Worm (Caenorhabditis elegans): ENCODE results near the gene srt-3.

The srt-3 gene

ce11 chrV:4250047-4250446, 9.9 kb downstream of the srt-3 start, which contains the start of gene srt-13:
TSS of gene srt-13 (minus strand) at chrV:4250147.
- TF ChIP-seq hmg-4 (GFP tag; optimal IDR thresholded peaks at IDR 0.05) (no peak), ceh-36 (tag; optimal IDR thresholded peaks at IDR 0.05) (no peak), hnd-1 (tag; optimal IDR thresholded peaks at IDR 0.05) (no peak), tra-4 (tag; optimal IDR thresholded peaks at IDR 0.05) (no peak), flt-1 (GFP tag; IDR thresholded peaks at IDR 0.05) (no peak), B0310.2 (tag; optimal IDR thresholded peaks at IDR 0.05) (no peak), tbx-11 (GFP tag; IDR thresholded peaks at IDR 0.05) (no peak), pes-1 (GFP tag; IDR thresholded peaks at IDR 0.05) (no peak), hmbx-1 (tag; optimal IDR thresholded peaks at IDR 0.05) (no peak), tbx-37 (GFP tag; conservative IDR thresholded peaks at IDR 0.05) (no peak), ets-7 (tag; optimal IDR thresholded peaks at IDR 0.05) (no peak), F13C5.2 (tag; optimal IDR thresholded peaks at IDR 0.05) (no peak), ama-1 (optimal IDR thresholded peaks at IDR 0.05) (no peak), ceh-13 (GFP tag; optimal IDR thresholded peaks at IDR 0.05) (no peak), sea-1 (GFP tag; conservative IDR thresholded peaks at IDR 0.05) (no peak), aly-1 (tag; optimal IDR thresholded peaks at IDR 0.05) (no peak)

- no peak for TF ChIP-seq F13C5.2 (tag; optimal IDR thresholded peaks at IDR 0.05)
- no peak for TF ChIP-seq aly-1 (tag; optimal IDR thresholded peaks at IDR 0.05)
- TF ChIP-seq tbx-37 (GFP tag; conservative IDR thresholded peaks at IDR 0.05): no peak
- no peak for TF ChIP-seq hmbx-1 (tag; optimal IDR thresholded peaks at IDR 0.05)
- TF ChIP-seq hnd-1 (tag; optimal IDR thresholded peaks at IDR 0.05): no peak
- TF ChIP-seq ets-7 (tag; optimal IDR thresholded peaks at IDR 0.05): no peak
- no peak for TF ChIP-seq scrt-1 (GFP tag; IDR thresholded peaks at IDR 0.05)
- TF ChIP-seq B0310.2 (tag; optimal IDR thresholded peaks at IDR 0.05): no peak
- no peak for TF ChIP-seq pes-1 (GFP tag; IDR thresholded peaks at IDR 0.05)
- no peak for TF ChIP-seq flt-1 (GFP tag; IDR thresholded peaks at IDR 0.05)
- no peak for TF ChIP-seq tbx-11 (GFP tag; IDR thresholded peaks at IDR 0.05)
- no peak for TF ChIP-seq tra-4 (tag; optimal IDR thresholded peaks at IDR 0.05)
- no peak for TF ChIP-seq hmg-4 (GFP tag; optimal IDR thresholded peaks at IDR 0.05)
- no peak for TF ChIP-seq ceh-36 (tag; optimal IDR thresholded peaks at IDR 0.05)
- no peak for TF ChIP-seq sea-1 (GFP tag; conservative IDR thresholded peaks at IDR 0.05)
- no peak for TF ChIP-seq ceh-13 (GFP tag; optimal IDR thresholded peaks at IDR 0.05)
- no peak for TF ChIP-seq ama-1 (optimal IDR thresholded peaks at IDR 0.05)
Observed at ce11 chrV:4248359-4248758, 11.6 kb downstream of the srt-3 start.

ce11 chrV:4242431-4242830, 17.6 kb downstream of the srt-3 start, which contains the start of gene srt-12:
TSS of gene srt-12 (minus strand) at chrV:4242531.
- TF ChIP-seq ets-7 (tag; optimal IDR thresholded peaks at IDR 0.05) (no peak), ceh-13 (GFP tag; optimal IDR thresholded peaks at IDR 0.05) (no peak), hmg-4 (GFP tag; optimal IDR thresholded peaks at IDR 0.05) (no peak), pes-1 (GFP tag; IDR thresholded peaks at IDR 0.05) (no peak), B0310.2 (tag; optimal IDR thresholded peaks at IDR 0.05) (no peak), hnd-1 (tag; optimal IDR thresholded peaks at IDR 0.05) (no peak), F13C5.2 (tag; optimal IDR thresholded peaks at IDR 0.05) (no peak)

ce11 chrV:4241555-4241954, 18.4 kb downstream of the srt-3 start:
- TF ChIP-seq ceh-13 (GFP tag; optimal IDR thresholded peaks at IDR 0.05) (no peak), sea-1 (GFP tag; conservative IDR thresholded peaks at IDR 0.05) (no peak), flt-1 (GFP tag; IDR thresholded peaks at IDR 0.05) (no peak), aly-1 (tag; optimal IDR thresholded peaks at IDR 0.05) (no peak), tra-4 (tag; optimal IDR thresholded peaks at IDR 0.05) (no peak), tbx-11 (GFP tag; IDR thresholded peaks at IDR 0.05) (no peak), hmg-4 (GFP tag; optimal IDR thresholded peaks at IDR 0.05) (no peak), ama-1 (optimal IDR thresholded peaks at IDR 0.05) (no peak), ets-7 (tag; optimal IDR thresholded peaks at IDR 0.05) (no peak), hmbx-1 (tag; optimal IDR thresholded peaks at IDR 0.05) (no peak), scrt-1 (GFP tag; IDR thresholded peaks at IDR 0.05) (no peak), pes-1 (GFP tag; IDR thresholded peaks at IDR 0.05) (no peak), tbx-37 (GFP tag; conservative IDR thresholded peaks at IDR 0.05) (no peak), hnd-1 (tag; optimal IDR thresholded peaks at IDR 0.05) (no peak), ceh-36 (tag; optimal IDR thresholded peaks at IDR 0.05) (no peak), B0310.2 (tag; optimal IDR thresholded peaks at IDR 0.05) (no peak), F13C5.2 (tag; optimal IDR thresholded peaks at IDR 0.05) (no peak)

ce11 chrV:4240292-4240691, 19.7 kb downstream of the srt-3 start, which contains the start of gene srh-204:
TSS of gene srh-204 (minus strand) at chrV:4240392.
- TF ChIP-seq hmbx-1 (tag; optimal IDR thresholded peaks at IDR 0.05) (no peak), hmg-4 (GFP tag; optimal IDR thresholded peaks at IDR 0.05) (no peak), hnd-1 (tag; optimal IDR thresholded peaks at IDR 0.05) (no peak), ceh-13 (GFP tag; optimal IDR thresholded peaks at IDR 0.05) (no peak)

- TF ChIP-seq tbx-37 (GFP tag; conservative IDR thresholded peaks at IDR 0.05) (no peak), pes-1 (GFP tag; IDR thresholded peaks at IDR 0.05) (no peak), aly-1 (tag; optimal IDR thresholded peaks at IDR 0.05) (no peak), tra-4 (tag; optimal IDR thresholded peaks at IDR 0.05) (no peak), hmg-4 (GFP tag; optimal IDR thresholded peaks at IDR 0.05) (no peak), hnd-1 (tag; optimal IDR thresholded peaks at IDR 0.05) (no peak), flt-1 (GFP tag; IDR thresholded peaks at IDR 0.05) (no peak), ets-7 (tag; optimal IDR thresholded peaks at IDR 0.05) (no peak), ama-1 (optimal IDR thresholded peaks at IDR 0.05) (no peak), ceh-36 (tag; optimal IDR thresholded peaks at IDR 0.05) (no peak), tbx-11 (GFP tag; IDR thresholded peaks at IDR 0.05) (no peak)
Observed at ce11 chrV:4236118-4236517, 23.9 kb downstream of the srt-3 start, which contains the start of gene nlp-13. TSS of gene nlp-13 (plus strand) at chrV:4236418.

ce11 chrV:4219342-4219741, 40.6 kb downstream of the srt-3 start, which contains the start of gene nlp-9:
TSS of gene nlp-9 (plus strand) at chrV:4219642.
- no peak for TF ChIP-seq tra-4 (tag; optimal IDR thresholded peaks at IDR 0.05)
- TF ChIP-seq sea-1 (GFP tag; conservative IDR thresholded peaks at IDR 0.05): no peak
- TF ChIP-seq hnd-1 (tag; optimal IDR thresholded peaks at IDR 0.05): no peak
- TF ChIP-seq tbx-11 (GFP tag; IDR thresholded peaks at IDR 0.05): no peak
- no peak for TF ChIP-seq hmg-4 (GFP tag; optimal IDR thresholded peaks at IDR 0.05)
- TF ChIP-seq B0310.2 (tag; optimal IDR thresholded peaks at IDR 0.05): no peak

ce11 chrV:4218268-4218667, 41.7 kb downstream of the srt-3 start:
- TF ChIP-seq sea-1 (GFP tag; conservative IDR thresholded peaks at IDR 0.05) (no peak), scrt-1 (GFP tag; IDR thresholded peaks at IDR 0.05) (no peak), tbx-37 (GFP tag; conservative IDR thresholded peaks at IDR 0.05) (no peak), ceh-36 (tag; optimal IDR thresholded peaks at IDR 0.05) (no peak), ets-7 (tag; optimal IDR thresholded peaks at IDR 0.05) (no peak), hmbx-1 (tag; optimal IDR thresholded peaks at IDR 0.05) (no peak), F13C5.2 (tag; optimal IDR thresholded peaks at IDR 0.05) (no peak), aly-1 (tag; optimal IDR thresholded peaks at IDR 0.05) (no peak), hmg-4 (GFP tag; optimal IDR thresholded peaks at IDR 0.05) (no peak), hnd-1 (tag; optimal IDR thresholded peaks at IDR 0.05) (no peak), ceh-13 (GFP tag; optimal IDR thresholded peaks at IDR 0.05) (no peak), ama-1 (optimal IDR thresholded peaks at IDR 0.05) (no peak), pes-1 (GFP tag; IDR thresholded peaks at IDR 0.05) (no peak), flt-1 (GFP tag; IDR thresholded peaks at IDR 0.05) (no peak), tbx-11 (GFP tag; IDR thresholded peaks at IDR 0.05) (no peak)

Data from whole organism, early embryonic.